Worm (Caenorhabditis elegans) whole organism, L4 larva: Measurements from ENCODE around the gene Y39B6A.41.

ENCODE experiments used
- F44E2.7 ChIP-seq: fragments of 200-800 bp; sonication (Bioruptor generic); IDR thresholded peaks from 2 replicates; pipeline ENCODE4 v2.1.2; 2022; ENCODE audit warnings: missing genetic modification characterization, missing compliant biosample characterization
- F49E8.2 ChIP-seq: sonication (generic microtip); optimal IDR thresholded peaks from 2 replicates; lab custom pipeline; 2016; ENCODE audit warnings: missing compliant biosample characterization, mild to moderate bottlenecking, missing genetic modification characterization, borderline replicate concordance
- T26A8.4 ChIP-seq: fragments of 200-800 bp; sonication (Bioruptor generic); IDR thresholded peaks from 2 replicates; pipeline ENCODE4 v1.3.6; 2022; ENCODE audit warnings: missing genetic modification characterization, missing compliant biosample characterization
- Y48G9A.11 ChIP-seq: fragments of 200-800 bp; sonication (Bioruptor generic); IDR thresholded peaks from 2 replicates; pipeline ENCODE4 v1.3.6; 2022; ENCODE audit warnings: missing genetic modification reagents, missing genetic modification characterization, missing compliant biosample characterization
- Y5F2A.4 ChIP-seq: fragments of 200-800 bp; sonication (Bioruptor generic); optimal IDR thresholded peaks from 2 replicates; lab custom pipeline; 2018; ENCODE audit warnings: mild to moderate bottlenecking, missing genetic modification characterization, missing compliant biosample characterization
- Y75B8A.6 ChIP-seq: fragments of 200-800 bp; sonication (Bioruptor generic); IDR thresholded peaks from 2 replicates; pipeline ENCODE4 v1.3.6; 2022; ENCODE audit warnings: missing genetic modification reagents, missing genetic modification characterization, missing compliant biosample characterization
- ZK337.2 ChIP-seq: fragments of 200-800 bp; sonication (Bioruptor generic); IDR thresholded peaks from 2 replicates; pipeline ENCODE4 v1.3.6; 2022; ENCODE audit warnings: missing genetic modification reagents, missing genetic modification characterization, missing compliant biosample characterization
- ZK546.5 ChIP-seq, 2 experiments: sonication (generic microtip); optimal IDR thresholded peaks; 2 replicates each; lab custom pipeline; 2017; ENCODE audit warnings: missing biosample characterization in 2 of 2, missing genetic modification characterization in 2 of 2
- ceh-28 ChIP-seq: fragments of 150-350 bp; optimal IDR thresholded peaks from 2 replicates; lab custom pipeline; 2014; ENCODE audit warnings: missing biosample characterization, missing genetic modification reagents, missing genetic modification characterization
- ceh-32 ChIP-seq: sonication (generic microtip); optimal IDR thresholded peaks from 2 replicates; lab custom pipeline; 2016; ENCODE audit warnings: mild to moderate bottlenecking, missing genetic modification characterization, missing compliant biosample characterization; ENCODE audit not compliant: poor library complexity
- ceh-44 ChIP-seq: fragments of 200-800 bp; sonication (Bioruptor generic); IDR thresholded peaks from 2 replicates; pipeline ENCODE4 v1.3.6; 2022; ENCODE audit warnings: missing genetic modification reagents, missing genetic modification characterization, missing compliant biosample characterization
- ceh-62 ChIP-seq: sonication (generic microtip); optimal IDR thresholded peaks from 2 replicates; lab custom pipeline; 2017; ENCODE audit warnings: missing biosample characterization, missing genetic modification characterization
- daf-12 ChIP-seq: fragments of 150-350 bp; optimal IDR thresholded peaks from 2 replicates; lab custom pipeline; 2014; ENCODE audit warnings: missing biosample characterization, missing genetic modification reagents, missing genetic modification characterization
- daf-16 ChIP-seq, 3 experiments: sonication (generic microtip); optimal IDR thresholded peaks; 2 replicates each; lab custom pipeline; 2016 to 2017; ENCODE audit warnings: missing genetic modification characterization in 3 of 3, missing genetic modification reagents in 3 of 3, mild to moderate bottlenecking in 2 of 3, missing compliant biosample characterization in 2 of 3, missing biosample characterization in 1 of 3, moderate library complexity in 1 of 3
- dmd-8 ChIP-seq: fragments of 200-800 bp; sonication (Bioruptor generic); IDR thresholded peaks from 2 replicates; pipeline ENCODE4 v1.3.6; 2022; ENCODE audit warnings: missing genetic modification characterization, missing compliant biosample characterization
- dmd-9 ChIP-seq: fragments of 200-800 bp; sonication (Bioruptor generic); IDR thresholded peaks from 2 replicates; pipeline ENCODE4 v1.3.6; 2022; ENCODE audit warnings: missing genetic modification reagents, missing genetic modification characterization, missing compliant biosample characterization
- dpl-1 ChIP-seq: fragments of 150-350 bp; optimal IDR thresholded peaks from 2 replicates; lab custom pipeline; 2014; ENCODE audit warnings: missing biosample characterization, missing genetic modification reagents, missing genetic modification characterization
- duxl-1 ChIP-seq: sonication (generic microtip); optimal IDR thresholded peaks from 2 replicates; lab custom pipeline; 2016; ENCODE audit warnings: mild to moderate bottlenecking, missing genetic modification characterization, moderate library complexity, missing compliant biosample characterization; ENCODE audit not compliant: poor library complexity
- fos-1 ChIP-seq: fragments of 150-350 bp; optimal IDR thresholded peaks from 2 replicates; lab custom pipeline; 2014; ENCODE audit warnings: missing biosample characterization, missing genetic modification characterization
- hif-1 ChIP-seq, 2 experiments: sonication (generic microtip); optimal IDR thresholded peaks; 2 replicates each; lab custom pipeline; 2016 to 2017; ENCODE audit warnings: missing compliant biosample characterization in 2 of 2, missing genetic modification characterization in 2 of 2, missing genetic modification reagents in 2 of 2, missing genotype in 2 of 2, mild to moderate bottlenecking in 1 of 2
- jun-1 ChIP-seq: fragments of 150-350 bp; optimal IDR thresholded peaks from 2 replicates; lab custom pipeline; 2014; ENCODE audit warnings: missing biosample characterization, missing genetic modification reagents, missing genetic modification characterization
- lim-7 ChIP-seq: fragments of 200-800 bp; sonication (Bioruptor generic); IDR thresholded peaks from 2 replicates; pipeline ENCODE4 v1.3.6; 2022; ENCODE audit warnings: missing genetic modification characterization, missing compliant biosample characterization
- lin-1 ChIP-seq: fragments of 200-800 bp; sonication (Bioruptor generic); IDR thresholded peaks from 2 replicates; pipeline ENCODE4 v1.3.6; 2022; ENCODE audit warnings: missing genetic modification reagents, missing genetic modification characterization, missing compliant biosample characterization
- lin-15B ChIP-seq: fragments of 150-350 bp; sonication (generic microtip); optimal IDR thresholded peaks from 3 replicates; lab custom pipeline; 2014; ENCODE audit warnings: missing biosample characterization, missing genetic modification characterization
- lin-29 ChIP-seq: fragments of 200-800 bp; sonication (Bioruptor generic); IDR thresholded peaks from 2 replicates; pipeline ENCODE4 v1.3.6; 2022; ENCODE audit warnings: missing genetic modification reagents, missing genetic modification characterization, missing compliant biosample characterization
- lin-38 ChIP-seq: fragments of 200-800 bp; sonication (Bioruptor generic); IDR thresholded peaks from 2 replicates; pipeline ENCODE4 v1.3.6; 2022; ENCODE audit warnings: missing genetic modification reagents, missing genetic modification characterization, missing compliant biosample characterization
- mdt-29 ChIP-seq: fragments of 200-800 bp; sonication (Bioruptor generic); IDR thresholded peaks from 2 replicates; pipeline ENCODE4 v1.3.6; 2022; ENCODE audit warnings: missing genetic modification reagents, missing genetic modification characterization, missing compliant biosample characterization
- mep-1 ChIP-seq: fragments of 150-350 bp; sonication (generic microtip); optimal IDR thresholded peaks from 3 replicates; lab custom pipeline; 2014; ENCODE audit warnings: missing biosample characterization, missing genetic modification characterization
- mes-2 ChIP-seq: sonication (generic microtip); optimal IDR thresholded peaks from 2 replicates; lab custom pipeline; 2016; ENCODE audit warnings: missing genotype, mild to moderate bottlenecking, missing genetic modification characterization, missing compliant biosample characterization; ENCODE audit not compliant: poor library complexity, severe bottlenecking
- mxl-2 ChIP-seq: fragments of 200-800 bp; sonication (Bioruptor generic); conservative IDR thresholded peaks from 2 replicates; pipeline ENCODE4 v1.3.6; 2022; ENCODE audit warnings: missing genetic modification reagents, missing genetic modification characterization, missing compliant biosample characterization
- nhr-237 ChIP-seq: sonication (generic microtip); optimal IDR thresholded peaks from 2 replicates; lab custom pipeline; 2017; ENCODE audit warnings: missing biosample characterization, missing genetic modification characterization
- nhr-42 ChIP-seq: fragments of 200-800 bp; sonication (Bioruptor generic); IDR thresholded peaks from 2 replicates; pipeline ENCODE4 v1.3.6; 2022; ENCODE audit warnings: missing genetic modification characterization, missing compliant biosample characterization
- nhr-6 ChIP-seq: fragments of 150-350 bp; optimal IDR thresholded peaks from 2 replicates; lab custom pipeline; 2014; ENCODE audit warnings: missing biosample characterization, missing genetic modification characterization
- pha-4 ChIP-seq, 2 experiments: fragments of 150-350 bp in 1 of 2; fragments of 200-800 bp in 1 of 2; sonication (Bioruptor generic) in 1 of 2; IDR thresholded peaks in 1 of 2; optimal IDR thresholded peaks in 1 of 2; 2 replicates each; pipeline versions ENCODE4 v1.3.6 to Lab custom; 2014 to 2022; ENCODE audit warnings: missing genetic modification characterization in 2 of 2, missing genetic modification reagents in 2 of 2, missing biosample characterization in 1 of 2, missing compliant biosample characterization in 1 of 2
- sdz-12 ChIP-seq: fragments of 200-800 bp; sonication (Bioruptor generic); optimal IDR thresholded peaks from 2 replicates; lab custom pipeline; 2018; ENCODE audit warnings: mild to moderate bottlenecking, missing genetic modification characterization, missing compliant biosample characterization
- snpc-1.2 ChIP-seq: fragments of 200-800 bp; sonication (Bioruptor generic); IDR thresholded peaks from 2 replicates; pipeline ENCODE4 v1.3.6; 2022; ENCODE audit warnings: missing genetic modification reagents, missing genetic modification characterization, missing compliant biosample characterization
- spr-1 ChIP-seq: sonication (generic microtip); optimal IDR thresholded peaks from 2 replicates; lab custom pipeline; 2016; ENCODE audit warnings: mild to moderate bottlenecking, missing genetic modification characterization, missing compliant biosample characterization
- spr-3 ChIP-seq: fragments of 200-800 bp; sonication (Bioruptor generic); optimal IDR thresholded peaks from 2 replicates; lab custom pipeline; 2018; ENCODE audit warnings: mild to moderate bottlenecking, missing genetic modification characterization, missing compliant biosample characterization
- tag-97 ChIP-seq: fragments of 200-800 bp; sonication (Bioruptor generic); IDR thresholded peaks from 2 replicates; pipeline ENCODE4 v1.3.6; 2022; ENCODE audit warnings: missing genetic modification characterization, missing compliant biosample characterization
- unc-130 ChIP-seq: sonication (generic microtip); optimal IDR thresholded peaks from 2 replicates; lab custom pipeline; 2016; ENCODE audit warnings: missing genetic modification reagents, missing genetic modification characterization, missing compliant biosample characterization
- unc-39 ChIP-seq: sonication (generic microtip); optimal IDR thresholded peaks from 2 replicates; lab custom pipeline; 2017; ENCODE audit warnings: missing biosample characterization, missing genetic modification characterization
- unc-62 ChIP-seq, 3 experiments: fragments of 150-350 bp in 1 of 3; sonication (generic microtip); optimal IDR thresholded peaks in 2 of 3; peaks in 1 of 3; 1 replicate in 1 of 3; 2 replicates in 2 of 3; lab custom pipeline; 2014 to 2017; ENCODE audit warnings: missing biosample characterization in 3 of 3, missing genetic modification characterization in 3 of 3, missing genetic modification reagents in 3 of 3, missing genotype in 1 of 3
- zag-1 ChIP-seq: fragments of 150-350 bp; optimal IDR thresholded peaks from 2 replicates; lab custom pipeline; 2014; ENCODE audit warnings: missing biosample characterization, missing genetic modification characterization
- zip-11 ChIP-seq: fragments of 200-800 bp; sonication (Bioruptor generic); IDR thresholded peaks from 2 replicates; pipeline ENCODE4 v1.3.6; 2022; ENCODE audit warnings: missing genetic modification characterization, missing compliant biosample characterization
- zip-2 ChIP-seq: fragments of 150-350 bp; optimal IDR thresholded peaks from 2 replicates; lab custom pipeline; 2014; ENCODE audit warnings: missing biosample characterization, missing genetic modification characterization

The Y39B6A.41 gene

DNA sequence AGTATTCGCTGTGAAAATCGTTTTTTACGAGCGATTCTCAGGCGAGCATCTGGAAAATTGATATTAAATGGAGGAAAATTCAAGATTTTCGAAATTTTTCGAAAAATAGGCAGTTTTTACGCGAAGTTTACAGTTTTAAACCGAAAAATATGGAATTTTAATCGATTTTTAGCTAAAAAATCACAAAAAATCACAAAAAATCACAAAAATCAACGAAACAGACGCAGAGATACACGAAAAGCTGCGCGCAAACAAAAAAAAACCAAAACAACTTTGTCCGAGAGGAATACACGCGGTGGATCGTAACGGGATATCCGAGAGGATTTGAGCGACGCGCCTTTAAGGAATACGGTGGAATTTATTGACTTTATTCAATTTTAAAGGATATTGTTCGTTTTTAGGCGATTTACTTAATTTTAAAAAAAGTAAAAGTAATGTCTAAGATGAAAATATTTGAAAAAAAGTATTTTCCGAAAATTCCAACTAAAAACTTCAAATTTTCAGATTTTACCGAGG is 8.1 kb downstream of the Y39B6A.41 start, which contains the start of gene Y39B6A.42:
Y39B6A.42 (minus strand) TSS at position 51 of the 516 bp plus-strand sequence.
- TF ChIP-seq lin-38 (GFP tag; lab: Robert Waterston, UW) (peak; percentile 37; the same call in 1 of the 2 replicates), lim-7 (GFP tag; lab: Robert Waterston, UW) (no peak), F49E8.2 (tag; lab: Kevin White, UChicago) (peak; percentile 13)

DNA sequence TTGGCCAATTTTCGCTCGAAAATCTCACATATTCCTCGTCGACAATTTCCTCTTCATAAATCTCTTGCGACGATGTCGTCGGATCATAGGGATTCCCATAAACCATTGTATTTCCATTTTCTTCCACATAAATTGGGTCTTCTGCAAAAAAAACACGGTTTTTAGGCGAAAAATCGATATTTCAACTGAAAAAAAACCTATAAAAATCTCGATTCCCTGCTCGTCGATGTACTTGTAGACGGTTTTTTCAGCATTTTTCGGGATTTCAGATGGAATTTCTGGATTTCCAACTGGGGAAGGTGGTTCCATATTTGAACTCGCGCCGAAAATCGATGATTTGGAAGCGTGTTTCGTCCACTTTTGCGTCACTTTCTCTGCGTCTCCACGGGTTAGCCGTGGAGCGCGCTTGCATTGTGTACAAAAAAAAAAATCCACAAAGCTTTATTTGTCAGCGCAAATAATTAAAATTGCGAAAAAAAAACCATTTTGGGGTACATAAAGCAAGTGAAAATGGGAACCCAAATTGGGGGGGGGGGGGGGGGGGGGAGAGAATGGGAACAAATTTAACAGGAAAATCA is 10.2 kb downstream of the Y39B6A.41 start, which contains the start of gene Y39B6A.43:
Y39B6A.43 (minus strand) TSS at position 351 of the 578 bp plus-strand sequence.
- TF ChIP-seq unc-39 (tag; lab: Kevin White, UChicago) (no peak), lin-1 (GFP tag; lab: Robert Waterston, UW) (peak; percentile 86), mxl-2 (GFP tag; lab: Robert Waterston, UW) (peak; percentile 84), mep-1 (tag; lab: Kevin White, UChicago) (peak; percentile 98), duxl-1 (tag; lab: Kevin White, UChicago) (peak; percentile 96), zip-2 (tag; lab: Kevin White, UChicago) (peak; percentile 81), ceh-44 (GFP tag; lab: Robert Waterston, UW) (peak; percentile 94), fos-1 (peak; percentile 48), Y48G9A.11 (GFP tag; lab: Robert Waterston, UW) (peak; percentile 94), Y5F2A.4 (GFP tag; lab: Kevin White, UChicago) (peak; percentile 80), nhr-42 (GFP tag; lab: Robert Waterston, UW) (peak; percentile 96), daf-16 (GFP tag; optimal IDR thresholded peaks at IDR 0.05; lab: Kevin White, UChicago) (peak; percentile 39 to 53), daf-16 (tag; optimal IDR thresholded peaks at IDR 0.05; lab: Kevin White, UChicago) (peak; percentile 91), T26A8.4 (GFP tag; lab: Robert Waterston, UW) (peak; percentile 97), F44E2.7 (GFP tag; lab: Robert Waterston, UW) (peak; percentile 81; the same call in 1 of the 2 replicates), zip-11 (GFP tag; lab: Robert Waterston, UW) (no peak), mes-2 (tag; lab: Kevin White, UChicago) (peak; percentile 98), jun-1 (peak; percentile 92), dpl-1 (GFP tag; lab: Kevin White, UChicago) (peak; percentile 99), unc-62 (GFP tag; optimal IDR thresholded peaks at IDR 0.05 in 1 of 2; lab: Kevin White, UChicago) (peak in 1 of 2 experiments; percentile 99), unc-62 (tag; optimal IDR thresholded peaks at IDR 0.05; lab: Kevin White, UChicago) (no peak), ceh-28 (tag; lab: Kevin White, UChicago) (peak; percentile 13), zag-1 (tag; lab: Kevin White, UChicago) (peak; percentile 60), pha-4 (GFP tag; IDR thresholded peaks at IDR 0.05; lab: Robert Waterston, UW) (peak; percentile 97), pha-4 (tag; optimal IDR thresholded peaks at IDR 0.05; lab: Kevin White, UChicago) (peak; percentile 94), unc-130 (peak; percentile 93), snpc-1.2 (GFP tag; lab: Robert Waterston, UW) (peak; percentile 86), dmd-9 (GFP tag; lab: Robert Waterston, UW) (peak; percentile 96), daf-12 (tag; lab: Kevin White, UChicago) (no peak), lin-15B (tag; lab: Kevin White, UChicago) (peak; percentile 94), ZK337.2 (GFP tag; lab: Robert Waterston, UW) (peak; percentile 84), ceh-62 (tag; lab: Kevin White, UChicago) (no peak), lin-29 (GFP tag; lab: Robert Waterston, UW) (peak; percentile 96), Y75B8A.6 (GFP tag; lab: Robert Waterston, UW) (peak; percentile 87), dmd-8 (peak; percentile 80; the same call in 1 of the 2 replicates), nhr-237 (tag; lab: Kevin White, UChicago) (peak; percentile 70), spr-3 (GFP tag; lab: Kevin White, UChicago) (peak; percentile 95), mdt-29 (GFP tag; lab: Robert Waterston, UW) (peak; percentile 95), ceh-32 (peak; percentile 31), tag-97 (0 out of 2 replicates have a peak, but pooled peaks have one; percentile 28), sdz-12 (GFP tag; lab: Kevin White, UChicago) (no peak), ZK546.5 (tag; optimal IDR thresholded peaks at IDR 0.05; lab: Kevin White, UChicago) (peak in 1 of 2 experiments; percentile 68), hif-1 (tag; optimal IDR thresholded peaks at IDR 0.05; lab: Kevin White, UChicago) (peak; percentile 53 to 91), nhr-6 (tag; lab: Kevin White, UChicago) (peak; percentile 94), spr-1 (tag; lab: Kevin White, UChicago) (peak; percentile 86)
